Fruit fly (Drosophila melanogaster) whole organism, embryonic: ENCODE data around the gene Lst8.

Experiments used
- Awh ChIP-seq: fragments of 200-800 bp; sonication (Bioruptor generic); IDR thresholded peaks from 2 replicates; pipeline ENCODE4, ENCODE4 v1.3.6; 2022; ENCODE audit warnings: missing biosample characterization, missing genetic modification characterization
- BEAF-32 ChIP-seq: fragments of 200-800 bp; sonication (Bioruptor generic); optimal IDR thresholded peaks from 3 replicates; lab custom pipeline; 2017; ENCODE audit warnings: missing biosample characterization, missing genetic modification characterization, mild to moderate bottlenecking, moderate library complexity, missing genetic modification reagents
- CG10654 ChIP-seq: fragments of 200-800 bp; sonication (Bioruptor generic); optimal IDR thresholded peaks from 2 replicates; lab custom pipeline; 2016; ENCODE audit warnings: missing biosample characterization, missing genetic modification characterization
- CG10979 ChIP-seq: fragments of 200-800 bp; sonication (Bioruptor generic); optimal IDR thresholded peaks from 2 replicates; lab custom pipeline; 2018; ENCODE audit warnings: missing biosample characterization, mild to moderate bottlenecking, missing genetic modification characterization, moderate library complexity
- CG13296 ChIP-seq: fragments of 200-800 bp; sonication (Bioruptor generic); optimal IDR thresholded peaks from 3 replicates; lab custom pipeline; 2018; ENCODE audit warnings: missing biosample characterization, mild to moderate bottlenecking, missing genetic modification characterization
- CG15011 ChIP-seq: fragments of 200-800 bp; sonication (Bioruptor generic); optimal IDR thresholded peaks from 3 replicates; lab custom pipeline; 2018; ENCODE audit warnings: missing biosample characterization, mild to moderate bottlenecking, missing genetic modification characterization
- CG1529 ChIP-seq: fragments of 200-800 bp; sonication (Bioruptor generic); optimal IDR thresholded peaks from 3 replicates; lab custom pipeline; 2018; ENCODE audit warnings: missing biosample characterization, missing genetic modification characterization
- CG2120 ChIP-seq: fragments of 200-800 bp; sonication (Bioruptor generic); optimal IDR thresholded peaks from 3 replicates; lab custom pipeline; 2016; ENCODE audit warnings: missing biosample characterization, missing genetic modification characterization
- CG2678 ChIP-seq: fragments of 200-800 bp; sonication (Bioruptor generic); optimal IDR thresholded peaks from 3 replicates; lab custom pipeline; 2019; ENCODE audit warnings: missing biosample characterization, mild to moderate bottlenecking, missing genetic modification characterization, moderate library complexity
- CG32767 ChIP-seq: fragments of 200-800 bp; sonication (Bioruptor generic); IDR thresholded peaks from 2 replicates; pipeline ENCODE4 v1.3.6; 2022; ENCODE audit warnings: missing biosample characterization, missing genetic modification characterization
- CG3847 ChIP-seq: fragments of 200-800 bp; sonication (Bioruptor generic); IDR thresholded peaks from 2 replicates; pipeline ENCODE4 v1.3.6; 2022; ENCODE audit warnings: missing biosample characterization, missing genetic modification characterization
- CG4424 ChIP-seq: fragments of 200-800 bp; sonication (Bioruptor generic); optimal IDR thresholded peaks from 3 replicates; lab custom pipeline; 2016; ENCODE audit warnings: missing biosample characterization, missing genetic modification characterization
- CG5953 ChIP-seq: fragments of 200-800 bp; sonication (Bioruptor generic); IDR thresholded peaks from 2 replicates; pipeline ENCODE4 v1.3.6; 2022; ENCODE audit warnings: missing biosample characterization, missing genetic modification characterization
- CG6689 ChIP-seq: fragments of 200-800 bp; sonication (Bioruptor generic); IDR thresholded peaks from 2 replicates; pipeline ENCODE4 v1.3.6; 2022; ENCODE audit warnings: missing biosample characterization, missing genetic modification characterization
- CG6765 ChIP-seq: fragments of 200-800 bp; sonication (Bioruptor generic); optimal IDR thresholded peaks from 3 replicates; lab custom pipeline; 2017; ENCODE audit warnings: missing biosample characterization, mild to moderate bottlenecking, missing genetic modification characterization
- CG8765 ChIP-seq: fragments of 200-800 bp; sonication (Bioruptor generic); IDR thresholded peaks from 2 replicates; pipeline ENCODE4 v1.3.6; 2022; ENCODE audit warnings: missing biosample characterization, missing genetic modification characterization
- CG9932 ChIP-seq: fragments of 200-800 bp; sonication (Bioruptor generic); IDR thresholded peaks from 2 replicates; pipeline ENCODE4 v1.3.6; 2022; ENCODE audit warnings: missing biosample characterization, missing genetic modification characterization
- Chrac-16 ChIP-seq: fragments of 200-800 bp; sonication (Bioruptor generic); optimal IDR thresholded peaks from 3 replicates; lab custom pipeline; 2016; ENCODE audit warnings: missing biosample characterization, missing genetic modification characterization
- CoRest ChIP-seq: fragments of 200-800 bp; sonication (Bioruptor generic); optimal IDR thresholded peaks from 3 replicates; lab custom pipeline; 2018; ENCODE audit warnings: missing biosample characterization, mild to moderate bottlenecking, missing genetic modification characterization, moderate library complexity
- D19A ChIP-seq: fragments of 200-800 bp; optimal IDR thresholded peaks from 3 replicates; lab custom pipeline; 2019; ENCODE audit warnings: missing biosample characterization, mild to moderate bottlenecking, missing genetic modification characterization, moderate library complexity
- Dad ChIP-seq: fragments of 200-800 bp; sonication (Bioruptor generic); optimal IDR thresholded peaks from 3 replicates; lab custom pipeline; 2016; ENCODE audit warnings: missing biosample characterization, missing genetic modification characterization
- Dek ChIP-seq: fragments of 200-800 bp; sonication (Bioruptor generic); optimal IDR thresholded peaks from 3 replicates; lab custom pipeline; 2019; ENCODE audit warnings: missing biosample characterization, mild to moderate bottlenecking, missing genetic modification characterization, moderate library complexity
- Dip3 ChIP-seq: fragments of 200-800 bp; sonication (Bioruptor generic); optimal IDR thresholded peaks from 3 replicates; lab custom pipeline; 2016; ENCODE audit warnings: missing biosample characterization, missing genetic modification characterization
- H15 ChIP-seq: fragments of 200-800 bp; sonication (Bioruptor generic); IDR thresholded peaks from 3 replicates; pipeline ENCODE4 v1.3.6; 2022; ENCODE audit warnings: missing biosample characterization, missing genetic modification characterization
- H2.0 ChIP-seq: fragments of 200-800 bp; sonication (Bioruptor generic); IDR thresholded peaks from 2 replicates; pipeline ENCODE4 v1.3.6; 2022; ENCODE audit warnings: missing biosample characterization, missing genetic modification characterization
- Hr51 ChIP-seq, 2 experiments: fragments of 200-800 bp; sonication (Bioruptor generic); optimal IDR thresholded peaks; 2 replicates in 1 of 2; 3 replicates in 1 of 2; lab custom pipeline; 2016 to 2018; ENCODE audit warnings: missing biosample characterization in 2 of 2, missing genetic modification characterization in 2 of 2, mild to moderate bottlenecking in 1 of 2, moderate library complexity in 1 of 2
- NFAT ChIP-seq: fragments of 200-800 bp; sonication (Bioruptor generic); IDR thresholded peaks from 2 replicates; pipeline ENCODE4 v1.3.6; 2022; ENCODE audit warnings: missing biosample characterization, missing genetic modification characterization
- Nf-YC ChIP-seq: fragments of 200-800 bp; optimal IDR thresholded peaks from 3 replicates; lab custom pipeline; 2019; ENCODE audit warnings: missing biosample characterization, mild to moderate bottlenecking, missing genetic modification characterization, moderate library complexity
- NfI ChIP-seq: fragments of 200-800 bp; sonication (Bioruptor generic); optimal IDR thresholded peaks from 3 replicates; lab custom pipeline; 2018; ENCODE audit warnings: missing biosample characterization, mild to moderate bottlenecking, missing genetic modification characterization, moderate library complexity
- PHDP ChIP-seq: fragments of 200-800 bp; sonication (Bioruptor generic); optimal IDR thresholded peaks from 3 replicates; lab custom pipeline; 2018; ENCODE audit warnings: missing biosample characterization, mild to moderate bottlenecking, missing genetic modification characterization, moderate library complexity
- Ptx1 ChIP-seq: fragments of 200-800 bp; sonication (Bioruptor generic); IDR thresholded peaks from 2 replicates; pipeline ENCODE4 v1.3.6; 2022; ENCODE audit warnings: missing biosample characterization, missing genetic modification characterization
- Rfx ChIP-seq: fragments of 200-800 bp; sonication (Bioruptor generic); IDR thresholded peaks from 2 replicates; pipeline ENCODE4 v1.3.6; 2022; ENCODE audit warnings: missing biosample characterization, missing genetic modification characterization
- Ssrp ChIP-seq: fragments of 200-800 bp; sonication (Bioruptor generic); optimal IDR thresholded peaks from 2 replicates; lab custom pipeline; 2018; ENCODE audit warnings: missing biosample characterization, mild to moderate bottlenecking, missing genetic modification characterization, moderate library complexity
- Vsx1 ChIP-seq: fragments of 200-800 bp; sonication (Bioruptor generic); optimal IDR thresholded peaks from 2 replicates; lab custom pipeline; 2017; ENCODE audit warnings: missing biosample characterization, mild to moderate bottlenecking, missing genetic modification characterization, missing genetic modification reagents
- abd-A ChIP-seq: fragments of 200-800 bp; sonication (Bioruptor generic); optimal IDR thresholded peaks from 3 replicates; lab custom pipeline; 2019; ENCODE audit warnings: missing biosample characterization, mild to moderate bottlenecking, missing genetic modification characterization, moderate library complexity
- ap ChIP-seq: fragments of 200-800 bp; sonication (Bioruptor generic); IDR thresholded peaks from 2 replicates; pipeline ENCODE4 v1.3.6; 2022; ENCODE audit warnings: missing biosample characterization, missing genetic modification characterization
- bab2 ChIP-seq: fragments of 200-800 bp; sonication (Bioruptor generic); optimal IDR thresholded peaks from 2 replicates; lab custom pipeline; 2016; ENCODE audit warnings: missing biosample characterization, missing genetic modification characterization
- bowl ChIP-seq: fragments of 200-800 bp; sonication (Bioruptor generic); IDR thresholded peaks from 2 replicates; pipeline ENCODE4 v1.3.6; 2022; ENCODE audit warnings: missing biosample characterization, missing genetic modification characterization
- cg ChIP-seq: fragments of 200-800 bp; sonication (Bioruptor generic); optimal IDR thresholded peaks from 3 replicates; lab custom pipeline; 2019; ENCODE audit warnings: missing biosample characterization, mild to moderate bottlenecking, missing genetic modification characterization, moderate library complexity
- chm ChIP-seq: fragments of 200-800 bp; sonication (Bioruptor generic); IDR thresholded peaks from 2 replicates; pipeline ENCODE4 v1.3.6; 2022; ENCODE audit warnings: missing biosample characterization, missing genetic modification characterization
- cwo ChIP-seq: fragments of 200-800 bp; sonication (Bioruptor generic); optimal IDR thresholded peaks from 3 replicates; lab custom pipeline; 2017; ENCODE audit warnings: missing biosample characterization, missing genetic modification characterization, mild to moderate bottlenecking, moderate library complexity, missing genetic modification reagents
- emc ChIP-seq: fragments of 200-800 bp; sonication (Bioruptor generic); optimal IDR thresholded peaks from 2 replicates; lab custom pipeline; 2016; ENCODE audit warnings: missing biosample characterization, missing genetic modification characterization
- en ChIP-seq: fragments of 200-800 bp; sonication (Bioruptor generic); optimal IDR thresholded peaks from 2 replicates; lab custom pipeline; 2016; ENCODE audit warnings: missing biosample characterization, missing genetic modification characterization
- fd102C ChIP-seq: fragments of 200-800 bp; sonication (Bioruptor generic); optimal IDR thresholded peaks from 2 replicates; lab custom pipeline; 2018; ENCODE audit warnings: missing biosample characterization, mild to moderate bottlenecking, missing genetic modification characterization, moderate library complexity
- hth ChIP-seq: fragments of >200 bp; optimal IDR thresholded peaks from 2 replicates; lab custom pipeline; 2017; ENCODE audit warnings: inconsistent platforms
- ind ChIP-seq: fragments of 200-800 bp; sonication (Bioruptor generic); optimal IDR thresholded peaks from 3 replicates; lab custom pipeline; 2016; ENCODE audit warnings: missing biosample characterization, missing genetic modification characterization
- lov ChIP-seq, 2 experiments: fragments of 200-800 bp in 1 of 2; fragments of >200 bp in 1 of 2; sonication (Bioruptor generic) in 1 of 2; IDR thresholded peaks in 1 of 2; optimal IDR thresholded peaks in 1 of 2; 2 replicates in 1 of 2; 3 replicates in 1 of 2; pipeline versions ENCODE4 v1.3.6 to Lab custom; 2017 to 2022; ENCODE audit warnings: missing biosample characterization in 1 of 2, missing genetic modification characterization in 1 of 2
- pan ChIP-seq, 4 experiments: fragments of >200 bp in 3 of 4; fragments of 200-800 bp in 1 of 4; sonication (Bioruptor generic) in 1 of 4; optimal IDR thresholded peaks in 3 of 4; IDR thresholded peaks in 1 of 4; 2 replicates each; pipeline versions ENCODE4 v1.3.6 to Lab custom; 2017 to 2022; ENCODE audit warnings: missing biosample characterization in 2 of 4, missing genetic modification characterization in 2 of 4, mixed read lengths in 1 of 4
- slbo ChIP-seq: fragments of 200-800 bp; sonication (Bioruptor generic); IDR thresholded peaks from 2 replicates; pipeline ENCODE4 v1.3.6; 2022; ENCODE audit warnings: missing biosample characterization, missing genetic modification characterization
- sr ChIP-seq: fragments of 200-800 bp; sonication (Bioruptor generic); IDR thresholded peaks from 3 replicates; pipeline ENCODE4 v1.3.6; 2022; ENCODE audit warnings: missing biosample characterization, missing genetic modification characterization
- toy ChIP-seq: fragments of 200-800 bp; sonication (Bioruptor generic); IDR thresholded peaks from 2 replicates; pipeline ENCODE4 v1.3.6; 2022; ENCODE audit warnings: missing biosample characterization, missing genetic modification characterization

The Lst8 gene

dm6 chrX:9589928-9590327 is 15.8 kb downstream of the Lst8 start (continued):
- TF ChIP-seq Awh (GFP tag; lab: Robert Waterston, UW) (no peak), CG2120 (peak; percentile 56), Nf-YC (tag; lab: Kevin White, UChicago) (peak; percentile 39), Dek (tag; lab: Kevin White, UChicago) (peak; percentile 28), H2.0 (GFP tag; lab: Robert Waterston, UW) (peak; percentile 32; the same call in 1 of the 2 replicates), Chrac-16 (no peak), CG6689 (GFP tag; lab: Robert Waterston, UW) (peak; percentile 55), CG15011 (GFP tag; lab: Kevin White, UChicago) (peak; percentile 19), Vsx1 (peak; percentile 28), CG5953 (no peak), pan (optimal IDR thresholded peaks at IDR 0.05; lab: Kevin White, UChicago) (no peak), pan (GFP tag; optimal IDR thresholded peaks at IDR 0.05 in 1 of 2, IDR thresholded peaks at IDR 0.05 in 1 of 2) (peak in 1 of 2 experiments; percentile 57), CG13296 (GFP tag; lab: Kevin White, UChicago) (peak; percentile 52), CG4424 (GFP tag; lab: Kevin White, UChicago) (peak; percentile 17), ind (GFP tag; lab: Kevin White, UChicago) (peak; percentile 31), CG6765 (GFP tag; lab: Kevin White, UChicago) (no peak), CG10979 (peak; percentile 41), Dip3 (peak; percentile 22), chm (GFP tag; lab: Robert Waterston, UW) (no peak), CG10654 (GFP tag; lab: Kevin White, UChicago) (no peak), cg (no peak), bowl (GFP tag; lab: Robert Waterston, UW) (no peak), CoRest (peak; percentile 65), NFAT (GFP tag; lab: Robert Waterston, UW) (no peak), CG3847 (peak; percentile 48), CG8765 (GFP tag; lab: Robert Waterston, UW) (no peak), slbo (GFP tag; lab: Robert Waterston, UW) (peak; percentile 33; the same call in 1 of the 2 replicates)

- no peak for TF ChIP-seq toy
- no peak for TF ChIP-seq BEAF-32 (GFP tag; lab: Kevin White, UChicago)
- peak; percentile 7 for TF ChIP-seq cwo (GFP tag; lab: Kevin White, UChicago)
- no peak for TF ChIP-seq CG1529 (GFP tag; lab: Kevin White, UChicago)
- peak; percentile 34 for TF ChIP-seq abd-A
- no peak for TF ChIP-seq H15 (GFP tag; lab: Robert Waterston, UW)
- TF ChIP-seq hth (lab: Kevin White, UChicago) = no peak
- peak in 1 of 2 experiments; percentile 4 for TF ChIP-seq Hr51 (GFP tag; optimal IDR thresholded peaks at IDR 0.05; lab: Kevin White, UChicago)
- peak; percentile 32 for TF ChIP-seq bab2 (GFP tag; lab: Kevin White, UChicago)
- TF ChIP-seq Rfx = peak; percentile 75
- TF ChIP-seq emc = no peak
- no peak for TF ChIP-seq Dad (GFP tag; lab: Kevin White, UChicago)
- TF ChIP-seq D19A = peak; percentile 35
- TF ChIP-seq NfI = peak; percentile 22
- TF ChIP-seq CG2678 (tag; lab: Kevin White, UChicago) = peak; percentile 36
- 0 out of 2 replicates have a peak, but pooled peaks have one; percentile 23 for TF ChIP-seq Awh (GFP tag; lab: Robert Waterston, UW)
- peak; percentile 21 for TF ChIP-seq PHDP (tag; lab: Kevin White, UChicago)
- no peak for TF ChIP-seq lov (optimal IDR thresholded peaks at IDR 0.05; lab: Kevin White, UChicago)
- TF ChIP-seq lov (GFP tag; IDR thresholded peaks at IDR 0.05; lab: Robert Waterston, UW) = no peak
- no peak for TF ChIP-seq en
- peak; percentile 62 for TF ChIP-seq CG9932 (GFP tag; lab: Robert Waterston, UW)
- 0 out of 2 replicates have a peak, but pooled peaks have one; percentile 24 for TF ChIP-seq Ptx1 (GFP tag; lab: Robert Waterston, UW)
- peak; percentile 15 for TF ChIP-seq cg
- no peak for TF ChIP-seq Ssrp
- TF ChIP-seq CG32767 (GFP tag; lab: Robert Waterston, UW) = no peak
- TF ChIP-seq sr (GFP tag; lab: Robert Waterston, UW) = no peak
- no peak for TF ChIP-seq ap (GFP tag; lab: Robert Waterston, UW)
- TF ChIP-seq fd102C (GFP tag; lab: Kevin White, UChicago) = no peak
These were observed 17.9 kb downstream of the Lst8 start for dm6 chrX:9587881-9588280.
